Fruit fly (Drosophila melanogaster): ENCODE data around the gene Cyp28d1.

DNA sequence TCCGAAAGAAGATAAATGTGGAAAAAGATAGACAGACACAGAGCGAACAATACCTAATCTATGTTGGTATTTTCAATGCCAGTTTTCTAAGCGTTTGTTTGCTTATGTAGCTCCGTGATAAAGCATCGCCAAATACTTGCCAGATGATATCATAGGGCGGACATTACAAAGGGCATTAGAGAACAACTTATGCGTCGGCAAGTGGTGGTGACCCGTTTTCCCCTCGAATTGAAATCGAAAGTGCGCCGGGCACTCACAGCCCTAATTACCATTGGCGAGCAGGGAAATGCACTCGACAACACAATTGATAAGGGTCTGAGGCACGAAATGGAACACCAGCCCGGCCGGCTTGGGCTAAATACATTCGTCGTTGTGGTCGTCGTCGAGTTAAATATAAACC lies 13.1 kb upstream of the Cyp28d1 start:
- TF ChIP-seq pan (optimal IDR thresholded peaks at IDR 0.05), result no peak
- TF ChIP-seq Dll (optimal IDR thresholded peaks at IDR 0.05), result no peak
- TF ChIP-seq psq (optimal IDR thresholded peaks at IDR 0.05), result no peak

All from whole organism.